Fruit fly (Drosophila melanogaster) whole organism, embryonic: Measurements from ENCODE around the gene CheB38b.

Experiments used
- Abd-B ChIP-seq: fragments of 200-800 bp; sonication (Bioruptor generic); optimal IDR thresholded peaks from 2 replicates; lab custom pipeline; 2018; ENCODE audit warnings: missing biosample characterization, mild to moderate bottlenecking, missing genetic modification characterization, moderate library complexity
- Atf-2 ChIP-seq: fragments of 200-800 bp; sonication (Bioruptor generic); optimal IDR thresholded peaks from 2 replicates; lab custom pipeline; 2016; ENCODE audit warnings: missing biosample characterization, missing genetic modification characterization
- Awh ChIP-seq: fragments of 200-800 bp; sonication (Bioruptor generic); IDR thresholded peaks from 2 replicates; pipeline ENCODE4, ENCODE4 v1.3.6; 2022; ENCODE audit warnings: missing biosample characterization, missing genetic modification characterization
- CG11093 ChIP-seq: fragments of 200-800 bp; sonication (Bioruptor generic); IDR thresholded peaks from 3 replicates; pipeline ENCODE4 v1.3.6; 2022; ENCODE audit warnings: missing biosample characterization, missing genetic modification characterization
- CG13296 ChIP-seq: fragments of 200-800 bp; sonication (Bioruptor generic); optimal IDR thresholded peaks from 3 replicates; lab custom pipeline; 2018; ENCODE audit warnings: missing biosample characterization, mild to moderate bottlenecking, missing genetic modification characterization
- CG13424 ChIP-seq: fragments of 200-800 bp; sonication (Bioruptor generic); optimal IDR thresholded peaks from 2 replicates; lab custom pipeline; 2019; ENCODE audit warnings: missing biosample characterization, mild to moderate bottlenecking, missing genetic modification characterization, moderate library complexity
- CG13775 ChIP-seq: fragments of 200-800 bp; sonication (Bioruptor generic); optimal IDR thresholded peaks from 3 replicates; lab custom pipeline; 2017; ENCODE audit warnings: missing biosample characterization, mild to moderate bottlenecking, missing genetic modification characterization
- CG15269 ChIP-seq: fragments of 200-800 bp; sonication (Bioruptor generic); optimal IDR thresholded peaks from 2 replicates; lab custom pipeline; 2018; ENCODE audit warnings: missing biosample characterization, mild to moderate bottlenecking, missing genetic modification characterization, moderate library complexity
- CG1647 ChIP-seq: fragments of 200-800 bp; sonication (Bioruptor generic); optimal IDR thresholded peaks from 3 replicates; lab custom pipeline; 2016; ENCODE audit warnings: missing biosample characterization, missing genetic modification characterization
- CG17361 ChIP-seq: fragments of 200-800 bp; sonication (Bioruptor generic); IDR thresholded peaks from 3 replicates; pipeline ENCODE4 v1.3.6; 2022; ENCODE audit warnings: missing biosample characterization, missing genetic modification characterization
- CG18011 ChIP-seq: fragments of 200-800 bp; sonication (Bioruptor generic); optimal IDR thresholded peaks from 2 replicates; lab custom pipeline; 2017; ENCODE audit warnings: missing biosample characterization, missing genetic modification characterization, mild to moderate bottlenecking, moderate library complexity, missing genotype
- CG18599 ChIP-seq: fragments of 200-800 bp; sonication (Bioruptor generic); optimal IDR thresholded peaks from 3 replicates; lab custom pipeline; 2017; ENCODE audit warnings: missing biosample characterization, missing genetic modification characterization, mild to moderate bottlenecking, moderate library complexity, missing genetic modification reagents
- CG2678 ChIP-seq: fragments of 200-800 bp; sonication (Bioruptor generic); optimal IDR thresholded peaks from 3 replicates; lab custom pipeline; 2019; ENCODE audit warnings: missing biosample characterization, mild to moderate bottlenecking, missing genetic modification characterization, moderate library complexity
- CG31441 ChIP-seq: fragments of 200-800 bp; sonication (Bioruptor generic); IDR thresholded peaks from 2 replicates; pipeline ENCODE4 v1.3.6; 2022; ENCODE audit warnings: missing biosample characterization, missing genetic modification characterization
- CG4282 ChIP-seq: fragments of 200-800 bp; sonication (Bioruptor generic); optimal IDR thresholded peaks from 2 replicates; lab custom pipeline; 2016; ENCODE audit warnings: missing biosample characterization, missing genetic modification characterization
- CG4328 ChIP-seq: fragments of 200-800 bp; sonication (Bioruptor generic); optimal IDR thresholded peaks from 3 replicates; lab custom pipeline; 2017; ENCODE audit warnings: missing biosample characterization, missing genetic modification reagents, missing genetic modification characterization
- CG4730 ChIP-seq: fragments of 200-800 bp; sonication (Bioruptor generic); IDR thresholded peaks from 2 replicates; pipeline ENCODE4 v1.3.6; 2022; ENCODE audit warnings: missing biosample characterization, missing genetic modification characterization
- CG6813 ChIP-seq: fragments of 200-800 bp; sonication (Bioruptor generic); optimal IDR thresholded peaks from 2 replicates; lab custom pipeline; 2017; ENCODE audit warnings: missing biosample characterization, missing genetic modification characterization, mild to moderate bottlenecking, moderate library complexity, missing genetic modification reagents
- CG7556 ChIP-seq: fragments of 200-800 bp; sonication (Bioruptor generic); optimal IDR thresholded peaks from 2 replicates; lab custom pipeline; 2017; ENCODE audit warnings: missing biosample characterization, mild to moderate bottlenecking, missing genetic modification characterization
- CG7745 ChIP-seq: fragments of 200-800 bp; sonication (Bioruptor generic); optimal IDR thresholded peaks from 2 replicates; lab custom pipeline; 2018; ENCODE audit warnings: missing biosample characterization, mild to moderate bottlenecking, missing genetic modification characterization, moderate library complexity
- CG7987 ChIP-seq: fragments of 200-800 bp; sonication (Bioruptor generic); optimal IDR thresholded peaks from 2 replicates; lab custom pipeline; 2018; ENCODE audit warnings: missing biosample characterization, mild to moderate bottlenecking, missing genetic modification characterization, moderate library complexity
- Chrac-16 ChIP-seq: fragments of 200-800 bp; sonication (Bioruptor generic); optimal IDR thresholded peaks from 3 replicates; lab custom pipeline; 2016; ENCODE audit warnings: missing biosample characterization, missing genetic modification characterization
- E2f2 ChIP-seq: fragments of 200-800 bp; sonication (Bioruptor generic); IDR thresholded peaks from 2 replicates; pipeline ENCODE4 v1.3.6; 2022; ENCODE audit warnings: missing biosample characterization, missing genetic modification characterization
- Fer1 ChIP-seq: fragments of 200-800 bp; sonication (Bioruptor generic); optimal IDR thresholded peaks from 2 replicates; lab custom pipeline; 2017; ENCODE audit warnings: missing biosample characterization, mild to moderate bottlenecking, missing genetic modification characterization
- HHEX ChIP-seq: fragments of 200-800 bp; sonication (Bioruptor generic); optimal IDR thresholded peaks from 3 replicates; lab custom pipeline; 2017; ENCODE audit warnings: missing biosample characterization, mild to moderate bottlenecking, missing genetic modification characterization, missing genetic modification reagents
- Mrtf ChIP-seq: fragments of 200-800 bp; sonication (Bioruptor generic); IDR thresholded peaks from 3 replicates; pipeline ENCODE4 v1.3.6; 2022; ENCODE audit warnings: missing biosample characterization, missing genetic modification characterization
- Nf-YA ChIP-seq: fragments of 200-800 bp; sonication (Bioruptor generic); IDR thresholded peaks from 2 replicates; pipeline ENCODE4 v1.3.6; 2022; ENCODE audit warnings: missing biosample characterization, missing genetic modification characterization
- Rx ChIP-seq: fragments of 200-800 bp; sonication (Bioruptor generic); IDR thresholded peaks from 2 replicates; pipeline ENCODE4 v1.3.6; 2022; ENCODE audit warnings: missing biosample characterization, missing genetic modification characterization
- Xbp1 ChIP-seq: fragments of 200-800 bp; sonication (Bioruptor generic); optimal IDR thresholded peaks from 3 replicates; lab custom pipeline; 2016; ENCODE audit warnings: missing biosample characterization, mild to moderate bottlenecking, missing genetic modification characterization
- Xrp1 ChIP-seq: fragments of 200-800 bp; sonication (Bioruptor generic); IDR thresholded peaks from 2 replicates; pipeline ENCODE4 v1.3.6; 2022; ENCODE audit warnings: missing biosample characterization, missing genetic modification characterization
- ac ChIP-seq: fragments of 200-800 bp; sonication (Bioruptor generic); optimal IDR thresholded peaks from 3 replicates; lab custom pipeline; 2017; ENCODE audit warnings: missing biosample characterization, mild to moderate bottlenecking, missing genetic modification characterization
- ase ChIP-seq: fragments of 200-800 bp; sonication (Bioruptor generic); IDR thresholded peaks from 3 replicates; pipeline ENCODE4 v1.3.6; 2022; ENCODE audit warnings: missing biosample characterization, missing genetic modification characterization
- az2 ChIP-seq: fragments of 200-800 bp; sonication (Bioruptor generic); optimal IDR thresholded peaks from 3 replicates; lab custom pipeline; 2016; ENCODE audit warnings: missing biosample characterization, missing genetic modification characterization
- btn ChIP-seq: fragments of 200-800 bp; sonication (Bioruptor generic); optimal IDR thresholded peaks from 2 replicates; lab custom pipeline; 2016; ENCODE audit warnings: missing biosample characterization, missing genetic modification characterization
- cato ChIP-seq: fragments of 200-800 bp; sonication (Bioruptor generic); optimal IDR thresholded peaks from 2 replicates; lab custom pipeline; 2016; ENCODE audit warnings: missing biosample characterization, missing genetic modification characterization, borderline replicate concordance
- dimm ChIP-seq: fragments of 200-800 bp; sonication (Bioruptor generic); IDR thresholded peaks from 2 replicates; pipeline ENCODE4 v1.3.6; 2022; ENCODE audit warnings: missing biosample characterization, missing genetic modification characterization
- dmrt99B ChIP-seq: fragments of 200-800 bp; sonication (Bioruptor generic); optimal IDR thresholded peaks from 2 replicates; lab custom pipeline; 2018; ENCODE audit warnings: missing biosample characterization, mild to moderate bottlenecking, missing genetic modification characterization, moderate library complexity
- fd3F ChIP-seq: fragments of 200-800 bp; sonication (Bioruptor generic); optimal IDR thresholded peaks from 2 replicates; lab custom pipeline; 2018; ENCODE audit warnings: missing biosample characterization, mild to moderate bottlenecking, missing genetic modification characterization, moderate library complexity
- fd96Cb ChIP-seq: fragments of 200-800 bp; sonication (Bioruptor generic); optimal IDR thresholded peaks from 2 replicates; lab custom pipeline; 2018; ENCODE audit warnings: missing biosample characterization, mild to moderate bottlenecking, missing genetic modification characterization, moderate library complexity
- ftz-f1 ChIP-seq: fragments of 200-800 bp; sonication (Bioruptor generic); optimal IDR thresholded peaks from 2 replicates; lab custom pipeline; 2016; ENCODE audit warnings: missing biosample characterization, missing genetic modification characterization
- grau ChIP-seq: fragments of 200-800 bp; optimal IDR thresholded peaks from 3 replicates; lab custom pipeline; 2019; ENCODE audit warnings: missing biosample characterization, mild to moderate bottlenecking, missing genetic modification characterization, moderate library complexity
- grn ChIP-seq: fragments of 200-800 bp; sonication (Bioruptor generic); optimal IDR thresholded peaks from 3 replicates; lab custom pipeline; 2017; ENCODE audit warnings: missing biosample characterization, missing genetic modification characterization
- kni ChIP-seq: fragments of 200-800 bp; sonication (Bioruptor generic); optimal IDR thresholded peaks from 3 replicates; lab custom pipeline; 2017; ENCODE audit warnings: mild to moderate bottlenecking, missing biosample characterization, missing genetic modification reagents, missing genetic modification characterization
- lab ChIP-seq: fragments of 200-800 bp; sonication (Bioruptor generic); optimal IDR thresholded peaks from 3 replicates; lab custom pipeline; 2017; ENCODE audit warnings: missing biosample characterization, missing genetic modification characterization, mild to moderate bottlenecking, moderate library complexity, missing genetic modification reagents
- oc ChIP-seq: fragments of 200-800 bp; sonication (Bioruptor generic); optimal IDR thresholded peaks from 2 replicates; lab custom pipeline; 2018; ENCODE audit warnings: missing biosample characterization, mild to moderate bottlenecking, missing genetic modification characterization, moderate library complexity
- rib ChIP-seq: fragments of 200-800 bp; sonication (Bioruptor generic); IDR thresholded peaks from 2 replicates; pipeline ENCODE4 v1.3.6; 2022; ENCODE audit warnings: missing biosample characterization, missing genetic modification characterization
- stc ChIP-seq: fragments of 200-800 bp; sonication (Bioruptor generic); IDR thresholded peaks from 2 replicates; pipeline ENCODE4 v1.3.6; 2022; ENCODE audit warnings: missing biosample characterization, missing genetic modification characterization
- tll ChIP-seq, 2 experiments: fragments of 200-800 bp in 1 of 2; fragments of >200 bp in 1 of 2; sonication (Bioruptor generic) in 1 of 2; optimal IDR thresholded peaks; 2 replicates each; lab custom pipeline; 2017 to 2019; ENCODE audit warnings: missing biosample characterization in 2 of 2, missing genetic modification characterization in 2 of 2, mild to moderate bottlenecking in 1 of 2, moderate library complexity in 1 of 2
- yki ChIP-seq: fragments of >200 bp; optimal IDR thresholded peaks from 3 replicates; lab custom pipeline; 2018

CheB38b gene

DNA sequence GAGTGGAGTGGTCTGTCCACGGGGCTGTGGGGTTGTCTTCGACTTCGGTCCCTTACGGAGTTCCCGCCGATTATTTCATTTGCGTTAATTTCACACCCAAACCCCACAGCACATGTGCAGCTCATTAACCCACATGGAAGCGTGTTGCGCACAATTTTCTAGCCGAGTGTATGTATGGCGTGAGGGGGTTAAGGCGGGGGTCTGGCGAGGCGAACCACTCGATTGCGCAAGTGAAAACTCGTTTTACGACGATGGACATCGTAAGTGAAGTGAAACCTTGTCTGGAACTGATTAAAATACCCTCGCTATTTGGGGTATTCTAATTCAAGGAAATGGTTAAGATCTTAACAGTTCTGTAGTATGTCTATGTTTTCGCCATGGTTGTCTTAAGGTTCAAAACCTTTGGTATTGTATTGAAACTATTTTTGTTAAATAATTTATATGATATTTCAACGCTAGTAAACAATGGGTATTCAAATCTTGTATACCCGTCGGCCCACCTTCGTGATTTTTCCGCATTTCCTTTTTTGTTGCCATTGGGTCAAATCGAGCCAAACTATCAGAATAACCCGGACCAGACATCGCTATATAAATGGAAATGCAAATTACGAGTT, 5.9 kb downstream of the CheB38b start (continued):
- TF ChIP-seq CG4328 (no peak), CG31441 (GFP tag; lab: Robert Waterston, UW) (peak; percentile 66), stc (GFP tag; lab: Robert Waterston, UW) (0 out of 2 replicates have a peak, but pooled peaks have one; percentile 30), dmrt99B (tag; lab: Kevin White, UChicago) (peak; percentile 83), oc (tag; lab: Kevin White, UChicago) (peak; percentile 6), Mrtf (GFP tag; lab: Robert Waterston, UW) (no peak), CG1647 (GFP tag; lab: Kevin White, UChicago) (no peak), CG18599 (GFP tag; lab: Kevin White, UChicago) (peak; percentile 46), E2f2 (GFP tag; lab: Robert Waterston, UW) (peak; percentile 59), ase (peak; percentile 56; the same call in 2 of the 3 replicates), btn (no peak), Nf-YA (GFP tag; lab: Robert Waterston, UW) (no peak), kni (GFP tag; lab: Kevin White, UChicago) (peak; percentile 55), CG7745 (tag; lab: Kevin White, UChicago) (no peak), lab (peak; percentile 54), Xbp1 (peak; percentile 52), CG13296 (GFP tag; lab: Kevin White, UChicago) (peak; percentile 68), Awh (GFP tag; lab: Robert Waterston, UW) (peak; percentile 57; the same call in 1 of the 2 replicates), Abd-B (no peak), CG17361 (peak; percentile 64; the same call in 1 of the 3 replicates), cato (peak; percentile 2), CG13424 (tag; lab: Kevin White, UChicago) (peak; percentile 55), CG7556 (GFP tag; lab: Kevin White, UChicago) (peak; percentile 37), dimm (GFP tag; lab: Robert Waterston, UW) (peak; percentile 31; the same call in 1 of the 2 replicates), CG15269 (tag; lab: Kevin White, UChicago) (peak; percentile 80), az2 (GFP tag; lab: Kevin White, UChicago) (peak; percentile 45), CG4282 (GFP tag; lab: Kevin White, UChicago) (no peak), CG4730 (GFP tag; lab: Robert Waterston, UW) (peak; percentile 33; the same call in 1 of the 2 replicates), Fer1 (GFP tag; lab: Kevin White, UChicago) (peak; percentile 61), Xrp1 (GFP tag; lab: Robert Waterston, UW) (peak; percentile 51; the same call in 1 of the 2 replicates), CG13775 (GFP tag; lab: Kevin White, UChicago) (no peak), CG6813 (GFP tag; lab: Kevin White, UChicago) (peak; percentile 31), CG11093 (GFP tag; lab: Robert Waterston, UW) (peak; percentile 36; the same call in 1 of the 3 replicates), CG2678 (peak; percentile 66), Chrac-16 (GFP tag; lab: Kevin White, UChicago) (peak; percentile 15), fd3F (GFP tag; lab: Kevin White, UChicago) (peak; percentile 29), rib (no peak), Rx (GFP tag; lab: Robert Waterston, UW) (no peak), yki (no peak), HHEX (GFP tag; lab: Kevin White, UChicago) (peak; percentile 19), grau (tag; lab: Kevin White, UChicago) (peak; percentile 62), fd96Cb (tag; lab: Kevin White, UChicago) (peak; percentile 39), tll (GFP tag; optimal IDR thresholded peaks at IDR 0.05; lab: Kevin White, UChicago) (no peak), ac (GFP tag; lab: Kevin White, UChicago) (no peak), CG18011 (no peak), ftz-f1 (GFP tag; lab: Kevin White, UChicago) (no peak), grn (GFP tag; lab: Kevin White, UChicago) (no peak), CG7987 (GFP tag; lab: Kevin White, UChicago) (no peak), Atf-2 (no peak)
